Worm (Caenorhabditis elegans) whole organism, early embryonic: ENCODE results near the gene nex-1.

ENCODE experiments used
- B0310.2 ChIP-seq: sonication (generic microtip); optimal IDR thresholded peaks from 2 replicates; lab custom pipeline; 2016; ENCODE audit warnings: mild to moderate bottlenecking, missing genetic modification characterization, missing compliant biosample characterization
- F13C5.2 ChIP-seq: sonication (generic microtip); optimal IDR thresholded peaks from 2 replicates; lab custom pipeline; 2017; ENCODE audit warnings: mild to moderate bottlenecking, missing genetic modification characterization, inconsistent platforms, missing compliant biosample characterization
- aly-1 ChIP-seq: sonication (generic microtip); optimal IDR thresholded peaks from 2 replicates; lab custom pipeline; 2016; ENCODE audit warnings: missing genetic modification characterization, missing compliant biosample characterization
- ama-1 ChIP-seq: fragments of 150-350 bp; optimal IDR thresholded peaks from 2 replicates; lab custom pipeline; 2014
- ceh-13 ChIP-seq: fragments of 200-800 bp; sonication (Bioruptor generic); optimal IDR thresholded peaks from 2 replicates; lab custom pipeline; 2018; ENCODE audit warnings: mild to moderate bottlenecking, missing genetic modification characterization, missing compliant biosample characterization
- ceh-36 ChIP-seq: sonication (generic microtip); optimal IDR thresholded peaks from 2 replicates; lab custom pipeline; 2016; ENCODE audit warnings: missing genetic modification characterization, inconsistent platforms, missing compliant biosample characterization
- ets-7 ChIP-seq: sonication (generic microtip); optimal IDR thresholded peaks from 2 replicates; lab custom pipeline; 2016; ENCODE audit warnings: missing genotype, missing genetic modification characterization, missing compliant biosample characterization
- flt-1 ChIP-seq: fragments of 200-800 bp; sonication (Bioruptor generic); IDR thresholded peaks from 2 replicates; pipeline ENCODE4 v1.3.6; 2022; ENCODE audit warnings: missing genetic modification characterization, missing compliant biosample characterization
- hmbx-1 ChIP-seq: sonication (generic microtip); optimal IDR thresholded peaks from 2 replicates; lab custom pipeline; 2016; ENCODE audit warnings: mild to moderate bottlenecking, missing genetic modification characterization, missing compliant biosample characterization
- hmg-4 ChIP-seq: fragments of 200-800 bp; sonication (Bioruptor generic); optimal IDR thresholded peaks from 2 replicates; lab custom pipeline; 2018; ENCODE audit warnings: mild to moderate bottlenecking, missing genetic modification characterization, missing compliant biosample characterization
- hnd-1 ChIP-seq: sonication (generic microtip); optimal IDR thresholded peaks from 2 replicates; lab custom pipeline; 2016; ENCODE audit warnings: missing genetic modification characterization, missing compliant biosample characterization
- pes-1 ChIP-seq: fragments of 200-800 bp; sonication (Bioruptor generic); IDR thresholded peaks from 2 replicates; pipeline ENCODE4 v1.3.6; 2022; ENCODE audit warnings: missing genetic modification reagents, missing genetic modification characterization, missing compliant biosample characterization
- scrt-1 ChIP-seq: fragments of 200-800 bp; sonication (Bioruptor generic); IDR thresholded peaks from 2 replicates; pipeline ENCODE4 v1.3.6; 2022; ENCODE audit warnings: missing genetic modification characterization, missing compliant biosample characterization
- sea-1 ChIP-seq: fragments of 200-800 bp; sonication (Bioruptor generic); conservative IDR thresholded peaks from 2 replicates; pipeline ENCODE4 v1.3.6; 2022; ENCODE audit warnings: missing genetic modification characterization, missing compliant biosample characterization
- tbx-11 ChIP-seq: fragments of 200-800 bp; sonication (Bioruptor generic); IDR thresholded peaks from 2 replicates; pipeline ENCODE4 v1.3.6; 2022; ENCODE audit warnings: missing genetic modification characterization, missing compliant biosample characterization
- tbx-37 ChIP-seq: fragments of 200-800 bp; sonication (Bioruptor generic); conservative IDR thresholded peaks from 2 replicates; pipeline ENCODE4 v1.3.6; 2022; ENCODE audit warnings: missing genetic modification reagents, missing genetic modification characterization, missing compliant biosample characterization
- tra-4 ChIP-seq: sonication (generic microtip); optimal IDR thresholded peaks from 2 replicates; lab custom pipeline; 2017; ENCODE audit warnings: missing genetic modification characterization, missing compliant biosample characterization

nex-1 gene

ce11 chrIII:5190671-5191174, 34.7 kb upstream of the nex-1 start, which contains the start of gene hira-1:
hira-1 (plus strand) TSS chrIII:5191124.
- no peak for TF ChIP-seq tbx-11
- no peak for TF ChIP-seq aly-1 (tag; lab: Kevin White, UChicago)
- no peak for TF ChIP-seq F13C5.2 (tag; lab: Kevin White, UChicago)
- TF ChIP-seq flt-1 (GFP tag; lab: Robert Waterston, UW) = no peak
- no peak for TF ChIP-seq B0310.2 (tag; lab: Kevin White, UChicago)
- no peak for TF ChIP-seq hmg-4 (GFP tag; lab: Kevin White, UChicago)
- TF ChIP-seq tra-4 = no peak
- no peak for TF ChIP-seq hnd-1 (tag; lab: Kevin White, UChicago)
- no peak for TF ChIP-seq tbx-37 (GFP tag; lab: Robert Waterston, UW)
- no peak for TF ChIP-seq sea-1 (GFP tag; lab: Robert Waterston, UW)
- no peak for TF ChIP-seq ceh-36 (tag; lab: Kevin White, UChicago)
- TF ChIP-seq ama-1 (lab: Kevin White, UChicago) = no peak
- TF ChIP-seq ets-7 = no peak
- no peak for TF ChIP-seq hmbx-1
- no peak for TF ChIP-seq ceh-13

ce11 chrIII:5193266-5193665, 32.2 kb upstream of the nex-1 start:
- TF ChIP-seq flt-1 (GFP tag; lab: Robert Waterston, UW) = no peak
- no peak for TF ChIP-seq ama-1 (lab: Kevin White, UChicago)
- no peak for TF ChIP-seq ceh-13
- no peak for TF ChIP-seq F13C5.2 (tag; lab: Kevin White, UChicago)

- TF ChIP-seq pes-1 (GFP tag; lab: Robert Waterston, UW) (no peak), F13C5.2 (tag; lab: Kevin White, UChicago) (no peak), B0310.2 (tag; lab: Kevin White, UChicago) (no peak), tbx-37 (GFP tag; lab: Robert Waterston, UW) (no peak), ceh-36 (tag; lab: Kevin White, UChicago) (no peak)
Observed at ce11 chrIII:5195690-5196089, 29.7 kb upstream of the nex-1 start, which contains the start of gene moc-6. moc-6 (plus strand) TSS chrIII:5195990.

- TF ChIP-seq aly-1 (tag; lab: Kevin White, UChicago) (no peak), B0310.2 (tag; lab: Kevin White, UChicago) (no peak), ets-7 (no peak), tbx-11 (no peak), hnd-1 (tag; lab: Kevin White, UChicago) (no peak)
Observed at ce11 chrIII:5196298-5197045, 28.9 kb upstream of the nex-1 start.

DNA sequence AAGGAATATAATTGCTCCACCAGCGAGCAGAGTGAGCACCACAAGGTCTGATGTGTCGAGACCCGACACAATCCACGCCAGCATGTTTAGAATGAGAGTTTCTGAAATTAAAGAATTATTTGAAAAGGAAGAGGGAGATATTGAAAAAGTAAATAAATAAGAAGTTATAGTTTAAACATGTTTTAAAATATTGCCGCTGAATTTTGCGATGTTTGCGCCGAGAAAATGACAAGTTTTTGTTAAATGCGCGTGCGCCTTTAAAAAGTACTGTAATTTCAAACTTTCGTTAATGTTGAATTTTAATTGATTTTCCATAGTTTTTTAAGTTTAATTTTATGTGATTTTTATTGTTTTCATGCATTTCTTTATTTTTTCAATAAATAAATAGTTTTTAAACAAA, 25.8 kb upstream of the nex-1 start, which contains the start of gene emb-8:
Gene emb-8 (minus strand): TSS at position 101 of the 400 bp plus-strand sequence.
- no peak for TF ChIP-seq ets-7
- TF ChIP-seq ceh-13 = no peak
- no peak for TF ChIP-seq sea-1 (GFP tag; lab: Robert Waterston, UW)
- TF ChIP-seq pes-1 (GFP tag; lab: Robert Waterston, UW) = no peak
- no peak for TF ChIP-seq B0310.2 (tag; lab: Kevin White, UChicago)
- no peak for TF ChIP-seq tra-4
- no peak for TF ChIP-seq hmbx-1
- no peak for TF ChIP-seq F13C5.2 (tag; lab: Kevin White, UChicago)
- TF ChIP-seq aly-1 (tag; lab: Kevin White, UChicago) = no peak
- no peak for TF ChIP-seq scrt-1 (GFP tag; lab: Robert Waterston, UW)
- no peak for TF ChIP-seq tbx-37 (GFP tag; lab: Robert Waterston, UW)
- no peak for TF ChIP-seq ama-1 (lab: Kevin White, UChicago)
- TF ChIP-seq ceh-36 (tag; lab: Kevin White, UChicago) = no peak
- TF ChIP-seq tbx-11 = no peak
- no peak for TF ChIP-seq flt-1 (GFP tag; lab: Robert Waterston, UW)
- TF ChIP-seq hnd-1 (tag; lab: Kevin White, UChicago) = no peak
- no peak for TF ChIP-seq hmg-4 (GFP tag; lab: Kevin White, UChicago)

- TF ChIP-seq tbx-37 (GFP tag; lab: Robert Waterston, UW) = no peak
- no peak for TF ChIP-seq scrt-1 (GFP tag; lab: Robert Waterston, UW)
- TF ChIP-seq F13C5.2 (tag; lab: Kevin White, UChicago) = no peak
- no peak for TF ChIP-seq pes-1 (GFP tag; lab: Robert Waterston, UW)
- TF ChIP-seq ceh-13 = no peak
Observed at ce11 chrIII:5200349-5200748, 25.1 kb upstream of the nex-1 start.

ce11 chrIII:5201267-5201666, 24.2 kb upstream of the nex-1 start:
- TF ChIP-seq flt-1 (GFP tag; lab: Robert Waterston, UW) (no peak), hmbx-1 (no peak), hnd-1 (tag; lab: Kevin White, UChicago) (no peak), tbx-37 (GFP tag; lab: Robert Waterston, UW) (no peak), ets-7 (no peak), tbx-11 (no peak), pes-1 (GFP tag; lab: Robert Waterston, UW) (no peak), hmg-4 (GFP tag; lab: Kevin White, UChicago) (no peak), ceh-36 (tag; lab: Kevin White, UChicago) (no peak)

DNA sequence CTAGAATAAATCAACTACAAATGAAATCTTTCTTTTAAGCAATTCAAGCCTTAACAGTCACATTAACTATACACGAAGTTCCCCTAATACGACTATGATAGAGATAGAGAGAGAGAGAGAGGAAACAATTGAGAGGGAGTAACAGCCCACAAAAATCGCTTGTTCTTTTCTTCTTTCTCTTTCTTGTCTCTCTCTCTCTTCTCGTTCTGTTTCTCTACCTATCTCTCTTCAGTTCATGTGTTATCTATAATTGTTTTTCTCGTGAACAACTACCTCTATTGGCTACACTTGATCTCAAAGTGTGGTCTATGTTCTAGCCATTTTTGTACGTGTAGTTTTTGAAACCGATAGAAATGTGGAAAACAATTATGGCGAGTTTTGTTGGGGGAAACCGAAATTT, 22.8 kb upstream of the nex-1 start:
- no peak for TF ChIP-seq aly-1 (tag; lab: Kevin White, UChicago)
- no peak for TF ChIP-seq tra-4
- TF ChIP-seq tbx-37 (GFP tag; lab: Robert Waterston, UW) = no peak
- TF ChIP-seq flt-1 (GFP tag; lab: Robert Waterston, UW) = no peak
- no peak for TF ChIP-seq hmbx-1
- TF ChIP-seq ceh-13 = no peak
- TF ChIP-seq hmg-4 (GFP tag; lab: Kevin White, UChicago) = no peak
- no peak for TF ChIP-seq ama-1 (lab: Kevin White, UChicago)
- no peak for TF ChIP-seq sea-1 (GFP tag; lab: Robert Waterston, UW)
- no peak for TF ChIP-seq pes-1 (GFP tag; lab: Robert Waterston, UW)
- no peak for TF ChIP-seq hnd-1 (tag; lab: Kevin White, UChicago)
